Fruit fly (Drosophila melanogaster) S2 (cell line): ENCODE results near the gene CG14323.

ENCODE experiments used
- CG8478 ChIP-seq: fragments of >200 bp; optimal IDR thresholded peaks from 2 replicates; lab custom pipeline; 2018
- CTCF ChIP-seq, 2 experiments: fragments of >200 bp; optimal IDR thresholded peaks; 2 replicates each; lab custom pipeline; 2018

CG14323 gene

DNA sequence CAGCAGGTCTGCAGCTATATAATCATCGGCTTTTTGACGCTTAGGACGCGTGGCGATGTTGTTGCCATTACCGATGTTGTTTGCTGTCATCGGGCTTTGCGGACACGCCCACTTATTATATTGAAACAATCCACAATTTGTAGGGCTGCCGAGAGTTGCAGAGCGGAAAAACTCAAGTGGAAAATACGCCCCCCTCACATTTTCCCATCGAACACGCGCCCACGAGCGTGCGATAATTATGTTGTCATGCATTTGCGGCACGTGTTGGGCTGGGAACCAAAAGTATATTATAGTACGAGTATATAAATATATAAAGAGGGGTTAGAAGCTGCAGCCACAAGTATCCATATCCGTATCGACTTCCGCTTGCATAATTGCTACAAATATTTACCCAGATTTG, 33.1 kb downstream of the CG14323 start:
- TF ChIP-seq CG8478 (lab: Kevin White, UChicago) (no peak), CTCF (optimal IDR thresholded peaks at IDR 0.05; lab: Kevin White, UChicago) (no peak)

DNA sequence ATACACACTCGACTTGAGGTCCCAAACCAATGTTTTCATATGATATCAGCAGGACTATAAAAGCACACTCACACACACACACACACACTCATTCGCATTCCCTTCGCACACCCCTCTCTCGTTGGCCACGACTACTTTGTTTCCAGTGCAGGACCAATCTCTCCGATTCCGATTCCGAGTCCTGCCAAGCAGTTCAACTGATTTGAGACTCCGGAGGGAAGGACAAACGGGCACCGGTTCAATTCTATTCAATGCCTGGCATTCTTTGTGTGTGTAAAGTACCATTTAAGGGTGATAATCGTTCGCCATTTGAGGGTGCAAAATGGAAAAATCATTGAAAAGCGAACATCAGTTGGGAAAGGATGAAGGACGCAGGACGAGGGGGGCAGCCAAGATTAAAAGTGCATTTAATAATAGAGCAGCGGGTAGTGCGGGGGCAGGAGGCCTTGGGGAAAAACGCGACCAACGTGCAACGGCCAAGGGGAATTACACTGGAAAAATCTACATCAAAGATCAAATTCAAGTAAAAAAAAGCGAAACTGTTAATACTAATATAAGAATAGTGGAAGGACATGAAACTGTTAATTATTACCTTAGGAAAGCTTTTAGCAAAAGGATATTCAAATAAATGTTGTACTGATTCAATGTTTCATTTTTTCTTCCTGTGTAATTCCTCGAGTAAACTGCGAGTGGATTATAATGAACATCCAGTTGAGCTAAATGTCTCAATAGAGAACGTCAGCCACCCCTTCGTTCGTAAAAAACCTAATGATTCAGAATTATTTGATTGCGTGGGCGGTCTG, 38.1 kb downstream of the CG14323 start:
- TF ChIP-seq CTCF (optimal IDR thresholded peaks at IDR 0.05; lab: Kevin White, UChicago) (no peak), CG8478 (lab: Kevin White, UChicago) (no peak)
